Worm (Caenorhabditis elegans) whole organism, L3 larva: ENCODE results near the gene cdk-12.
A peak's percentile ranks its signal among the peaks of the same experiment; 100 is the strongest.

ENCODE experiments used
- R02D3.7 ChIP-seq: fragments of 150-350 bp; optimal IDR thresholded peaks from 2 replicates; lab custom pipeline; 2014; ENCODE audit warnings: missing biosample characterization, missing genetic modification characterization
- ama-1 ChIP-seq: fragments of 150-350 bp; optimal IDR thresholded peaks from 2 replicates; lab custom pipeline; 2018
- ceh-16 ChIP-seq: sonication (generic microtip); optimal IDR thresholded peaks from 2 replicates; lab custom pipeline; 2017; ENCODE audit warnings: missing biosample characterization, missing genetic modification characterization
- ceh-28 ChIP-seq: fragments of 150-350 bp; optimal IDR thresholded peaks from 2 replicates; lab custom pipeline; 2014; ENCODE audit warnings: missing biosample characterization, missing genetic modification reagents, missing genetic modification characterization
- ceh-82 ChIP-seq: fragments of 150-350 bp; optimal IDR thresholded peaks from 2 replicates; lab custom pipeline; 2014; ENCODE audit warnings: missing biosample characterization, missing genetic modification characterization
- egl-27 ChIP-seq: sonication (generic microtip); optimal IDR thresholded peaks from 4 replicates; lab custom pipeline; 2017; ENCODE audit warnings: missing biosample characterization, missing genetic modification reagents, missing genetic modification characterization
- egl-5 ChIP-seq: fragments of 150-350 bp; optimal IDR thresholded peaks from 2 replicates; lab custom pipeline; 2017; ENCODE audit warnings: missing biosample characterization, missing genetic modification reagents, missing genetic modification characterization, inconsistent platforms
- elt-2 ChIP-seq: sonication (generic microtip); optimal IDR thresholded peaks from 2 replicates; lab custom pipeline; 2016; ENCODE audit warnings: missing genetic modification reagents, mild to moderate bottlenecking, missing genetic modification characterization, missing compliant biosample characterization
- elt-3 ChIP-seq, 3 experiments: fragments of 150-350 bp in 1 of 3; sonication (generic microtip) in 2 of 3; optimal IDR thresholded peaks; 2 replicates in 2 of 3; 4 replicates in 1 of 3; lab custom pipeline; 2014 to 2017; ENCODE audit warnings: missing biosample characterization in 3 of 3, missing genetic modification characterization in 3 of 3
- fkh-10 ChIP-seq: sonication (generic microtip); optimal IDR thresholded peaks from 2 replicates; lab custom pipeline; 2017; ENCODE audit warnings: missing biosample characterization, missing genetic modification reagents, missing genetic modification characterization
- fkh-2 ChIP-seq: fragments of 150-350 bp; optimal IDR thresholded peaks from 2 replicates; lab custom pipeline; 2014; ENCODE audit warnings: missing biosample characterization, missing genetic modification reagents, missing genetic modification characterization
- hmg-11 ChIP-seq: sonication (generic microtip); optimal IDR thresholded peaks from 2 replicates; lab custom pipeline; 2016; ENCODE audit warnings: missing genetic modification characterization, missing compliant biosample characterization
- jun-1 ChIP-seq: fragments of 150-350 bp; optimal IDR thresholded peaks from 2 replicates; lab custom pipeline; 2014; ENCODE audit warnings: missing biosample characterization, missing genetic modification reagents, missing genetic modification characterization
- lin-15B ChIP-seq: fragments of 150-350 bp; optimal IDR thresholded peaks from 2 replicates; lab custom pipeline; 2014; ENCODE audit warnings: missing biosample characterization, missing genetic modification characterization
- lin-39 ChIP-seq: fragments of 150-350 bp; optimal IDR thresholded peaks from 2 replicates; lab custom pipeline; 2018; ENCODE audit warnings: missing biosample characterization, missing genetic modification reagents, missing genetic modification characterization
- lsy-12 ChIP-seq: sonication (generic microtip); optimal IDR thresholded peaks from 2 replicates; lab custom pipeline; 2016; ENCODE audit warnings: mild to moderate bottlenecking, missing genetic modification characterization, missing compliant biosample characterization
- mdl-1 ChIP-seq: fragments of 150-350 bp; optimal IDR thresholded peaks from 2 replicates; lab custom pipeline; 2014; ENCODE audit warnings: missing biosample characterization, missing genetic modification characterization
- mml-1 ChIP-seq: fragments of 150-350 bp; sonication (generic microtip); optimal IDR thresholded peaks from 3 replicates; lab custom pipeline; 2014; ENCODE audit warnings: missing biosample characterization, missing genetic modification characterization
- nfya-1 ChIP-seq: sonication (generic microtip); optimal IDR thresholded peaks from 2 replicates; lab custom pipeline; 2017; ENCODE audit warnings: missing genetic modification characterization, mild to moderate bottlenecking, missing compliant biosample characterization, antibody characterized with exemption, moderate library complexity; ENCODE audit not compliant: insufficient read depth
- nhr-11 ChIP-seq: fragments of 150-350 bp; optimal IDR thresholded peaks from 2 replicates; lab custom pipeline; 2014; ENCODE audit warnings: missing biosample characterization, missing genetic modification characterization
- nhr-12 ChIP-seq: fragments of 150-350 bp; optimal IDR thresholded peaks from 2 replicates; lab custom pipeline; 2014; ENCODE audit warnings: missing biosample characterization, missing genetic modification characterization
- nhr-23 ChIP-seq: fragments of 150-350 bp; optimal IDR thresholded peaks from 2 replicates; lab custom pipeline; 2014; ENCODE audit warnings: missing biosample characterization, missing genetic modification reagents, missing genetic modification characterization
- nhr-237 ChIP-seq: fragments of 150-350 bp; optimal IDR thresholded peaks from 2 replicates; lab custom pipeline; 2014; ENCODE audit warnings: missing biosample characterization, missing genetic modification characterization
- nhr-28 ChIP-seq: fragments of 150-350 bp; optimal IDR thresholded peaks from 2 replicates; lab custom pipeline; 2014; ENCODE audit warnings: missing biosample characterization, missing genetic modification characterization
- nhr-43 ChIP-seq: sonication (generic microtip); optimal IDR thresholded peaks from 2 replicates; lab custom pipeline; 2016; ENCODE audit warnings: mild to moderate bottlenecking, missing genetic modification characterization, missing compliant biosample characterization; ENCODE audit not compliant: poor library complexity, severe bottlenecking
- nhr-77 ChIP-seq: fragments of 150-350 bp; optimal IDR thresholded peaks from 2 replicates; lab custom pipeline; 2014; ENCODE audit warnings: missing biosample characterization, missing genetic modification characterization
- pha-4 ChIP-seq: fragments of 150-350 bp; optimal IDR thresholded peaks from 2 replicates; lab custom pipeline; 2014; ENCODE audit warnings: missing biosample characterization, missing genetic modification reagents, missing genetic modification characterization
- pqm-1 ChIP-seq: fragments of 150-350 bp; optimal IDR thresholded peaks from 2 replicates; lab custom pipeline; 2017; ENCODE audit warnings: missing biosample characterization, missing genetic modification characterization, inconsistent platforms
- sea-2 ChIP-seq: fragments of 150-350 bp; sonication (generic microtip); optimal IDR thresholded peaks from 4 replicates; lab custom pipeline; 2014; ENCODE audit warnings: missing biosample characterization, missing genetic modification reagents, missing genetic modification characterization
- snpc-4 ChIP-seq: fragments of 150-350 bp; optimal IDR thresholded peaks from 2 replicates; lab custom pipeline; 2014; ENCODE audit warnings: missing biosample characterization, missing genetic modification characterization
- unc-39 ChIP-seq: sonication (generic microtip); optimal IDR thresholded peaks from 4 replicates; lab custom pipeline; 2017; ENCODE audit warnings: missing biosample characterization, missing genetic modification characterization
- unc-62 ChIP-seq: fragments of 150-350 bp; sonication (generic microtip); optimal IDR thresholded peaks from 4 replicates; lab custom pipeline; 2014; ENCODE audit warnings: missing biosample characterization, missing genetic modification reagents, missing genetic modification characterization
- zag-1 ChIP-seq: fragments of 150-350 bp; optimal IDR thresholded peaks from 2 replicates; lab custom pipeline; 2014; ENCODE audit warnings: missing biosample characterization, missing genetic modification characterization
- ztf-11 ChIP-seq: fragments of 150-350 bp; optimal IDR thresholded peaks from 2 replicates; lab custom pipeline; 2014; ENCODE audit warnings: missing biosample characterization, missing genetic modification characterization
- ztf-4 ChIP-seq: fragments of 150-350 bp; optimal IDR thresholded peaks from 2 replicates; lab custom pipeline; 2014; ENCODE audit warnings: missing biosample characterization, missing genetic modification characterization

The cdk-12 gene

ce11 chrIII:4317065-4317752 lies 15.6 kb upstream of the cdk-12 start, which contains the start of gene tag-131:
Gene tag-131 (plus strand): TSS chrIII:4317702.
- no peak for TF ChIP-seq elt-3 (tag; optimal IDR thresholded peaks at IDR 0.05; lab: Kevin White, UChicago)
- TF ChIP-seq nhr-23 (tag; lab: Kevin White, UChicago) = peak; percentile 68
- peak; percentile 20 for TF ChIP-seq nfya-1 (tag; lab: Kevin White, UChicago)
- TF ChIP-seq ceh-28 (tag; lab: Kevin White, UChicago) = peak; percentile 39

- TF ChIP-seq nhr-237 (no peak), zag-1 (tag; lab: Kevin White, UChicago) (no peak), nfya-1 (tag; lab: Kevin White, UChicago) (no peak), ztf-11 (tag; lab: Kevin White, UChicago) (no peak), pqm-1 (tag; lab: Kevin White, UChicago) (no peak)
Observed at ce11 chrIII:4320113-4320512, 12.7 kb upstream of the cdk-12 start, which contains the start of gene H38K22.6. Gene H38K22.6 (plus strand): TSS chrIII:4320413.

DNA sequence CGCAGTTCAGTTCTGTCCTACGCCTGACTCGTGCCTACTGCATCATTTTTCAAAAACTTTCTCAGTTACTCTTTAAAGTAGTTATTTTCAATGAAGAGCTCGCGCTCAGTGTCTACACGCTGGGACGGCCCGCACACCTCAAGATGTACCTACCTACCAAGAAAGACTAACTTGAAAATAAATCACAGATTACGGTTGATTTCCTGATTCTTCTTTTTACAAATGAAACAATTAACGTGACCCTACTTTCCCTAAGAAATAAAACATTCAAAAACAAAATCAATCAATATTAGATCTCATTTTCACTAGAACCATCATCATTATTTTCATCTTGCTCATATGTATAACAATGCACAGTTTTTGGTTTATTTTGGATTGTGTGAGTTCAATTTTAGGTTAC lies 11.4 kb upstream of the cdk-12 start, which contains the start of gene H38K22.7:
TSS of gene H38K22.7 (plus strand) at position 301 of the 400 bp plus-strand sequence.
- no peak for TF ChIP-seq ama-1
- TF ChIP-seq egl-27 (tag; lab: Kevin White, UChicago) = no peak
- no peak for TF ChIP-seq fkh-2 (tag; lab: Kevin White, UChicago)
- no peak for TF ChIP-seq nhr-12 (tag; lab: Kevin White, UChicago)
- TF ChIP-seq jun-1 (tag; lab: Kevin White, UChicago) = no peak
- TF ChIP-seq mdl-1 (tag; lab: Kevin White, UChicago) = no peak
- TF ChIP-seq ceh-82 = no peak
- no peak for TF ChIP-seq nhr-77
- no peak for TF ChIP-seq elt-2 (tag; lab: Kevin White, UChicago)
- no peak for TF ChIP-seq lsy-12 (tag; lab: Kevin White, UChicago)
- TF ChIP-seq lin-39 (tag; lab: Kevin White, UChicago) = no peak
- no peak for TF ChIP-seq unc-62 (GFP tag; lab: Kevin White, UChicago)
- no peak for TF ChIP-seq mml-1 (tag; lab: Kevin White, UChicago)
- no peak for TF ChIP-seq lin-15B (tag; lab: Kevin White, UChicago)
- no peak for TF ChIP-seq fkh-10 (GFP tag; lab: Kevin White, UChicago)
- TF ChIP-seq nhr-23 (tag; lab: Kevin White, UChicago) = no peak
- no peak for TF ChIP-seq ztf-4 (tag; lab: Kevin White, UChicago)

DNA sequence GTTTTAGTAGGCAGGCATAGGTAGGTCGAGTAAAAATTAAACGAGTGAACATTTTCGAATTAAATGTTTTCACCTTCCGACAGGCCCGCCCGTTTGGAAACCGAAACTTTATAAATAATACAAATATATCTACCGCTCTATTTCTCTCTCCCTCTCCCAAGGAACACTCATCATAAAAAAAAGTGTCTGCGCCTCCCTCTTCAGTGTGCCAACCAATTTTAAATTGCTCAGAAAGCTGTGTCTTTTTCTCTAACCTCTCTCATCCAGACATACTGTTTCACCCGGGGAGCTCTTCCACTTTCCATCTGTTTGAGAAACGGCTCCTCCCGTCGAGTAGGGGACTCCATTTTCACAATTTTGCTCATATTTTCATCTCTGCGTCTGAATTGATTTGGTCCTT lies 9.7 kb upstream of the cdk-12 start:
- TF ChIP-seq snpc-4 (tag; lab: Kevin White, UChicago) (peak; percentile 16), unc-39 (tag; lab: Kevin White, UChicago) (no peak), pha-4 (tag; lab: Kevin White, UChicago) (peak; percentile 60), nhr-43 (tag; lab: Kevin White, UChicago) (peak; percentile 8), ztf-11 (tag; lab: Kevin White, UChicago) (no peak), nfya-1 (tag; lab: Kevin White, UChicago) (peak; percentile 68), unc-62 (GFP tag; lab: Kevin White, UChicago) (no peak), lin-15B (tag; lab: Kevin White, UChicago) (peak; percentile 39), lin-39 (tag; lab: Kevin White, UChicago) (peak; percentile 78), egl-5 (peak; percentile 62), hmg-11 (tag; lab: Kevin White, UChicago) (peak; percentile 47)

DNA sequence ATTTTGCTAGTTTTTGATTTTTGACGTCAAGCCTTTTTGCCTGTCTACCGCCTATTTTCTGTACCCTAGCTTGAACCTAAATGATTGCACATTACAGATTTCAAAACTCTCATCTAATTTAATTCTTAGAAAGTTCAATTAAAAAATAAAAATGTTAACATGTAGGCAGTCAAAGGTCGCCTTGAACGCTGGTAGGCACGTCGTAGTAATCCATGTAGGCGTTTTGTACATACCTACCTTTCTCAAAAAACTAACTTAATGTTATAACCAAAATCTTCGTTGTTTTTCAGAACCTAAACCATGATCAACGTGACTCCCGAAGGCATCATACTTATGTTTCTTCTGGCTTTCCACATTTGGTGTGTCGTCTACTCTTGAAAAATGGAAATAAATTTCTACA lies 8.9 kb upstream of the cdk-12 start, which contains the start of gene H38K22.9:
TSS of gene H38K22.9 (plus strand) at position 301 of the 400 bp plus-strand sequence.
- TF ChIP-seq ama-1 (no peak), lsy-12 (tag; lab: Kevin White, UChicago) (no peak), jun-1 (tag; lab: Kevin White, UChicago) (no peak), R02D3.7 (tag; lab: Kevin White, UChicago) (no peak), nhr-28 (tag; lab: Kevin White, UChicago) (no peak), elt-3 (tag; optimal IDR thresholded peaks at IDR 0.05; lab: Kevin White, UChicago) (no peak), sea-2 (no peak), nhr-43 (tag; lab: Kevin White, UChicago) (peak; percentile 43), nhr-23 (tag; lab: Kevin White, UChicago) (peak; percentile 20), nhr-11 (no peak), ceh-16 (tag; lab: Kevin White, UChicago) (no peak), egl-5 (no peak), ztf-4 (tag; lab: Kevin White, UChicago) (no peak), snpc-4 (tag; lab: Kevin White, UChicago) (no peak)
